Fruit fly (Drosophila melanogaster) whole organism, embryonic: ENCODE results near the gene CG7135.

Source experiments
- Bgb ChIP-seq: fragments of 200-800 bp; sonication (Bioruptor generic); IDR thresholded peaks from 2 replicates; pipeline ENCODE4 v1.3.6; 2022; ENCODE audit warnings: missing biosample characterization, missing genetic modification characterization; ENCODE audit not compliant: partially characterized antibody
- Blimp-1 ChIP-seq: fragments of 200-800 bp; sonication (Bioruptor generic); optimal IDR thresholded peaks from 3 replicates; lab custom pipeline; 2018; ENCODE audit warnings: missing biosample characterization, missing genetic modification characterization, mild to moderate bottlenecking, moderate library complexity, missing genetic modification reagents
- CG10366 ChIP-seq: fragments of 200-800 bp; sonication (Bioruptor generic); IDR thresholded peaks from 2 replicates; pipeline ENCODE4 v1.3.6; 2022; ENCODE audit warnings: missing biosample characterization, missing genetic modification characterization
- CG11695 ChIP-seq: fragments of 200-800 bp; sonication (Bioruptor generic); IDR thresholded peaks from 3 replicates; pipeline ENCODE4 v1.3.6; 2022; ENCODE audit warnings: missing biosample characterization, missing genetic modification characterization
- CG12769 ChIP-seq: fragments of 200-800 bp; sonication (Bioruptor generic); optimal IDR thresholded peaks from 2 replicates; lab custom pipeline; 2019; ENCODE audit warnings: missing biosample characterization, mild to moderate bottlenecking, missing genetic modification characterization, moderate library complexity
- CG13123 ChIP-seq: fragments of 200-800 bp; sonication (Bioruptor generic); optimal IDR thresholded peaks from 2 replicates; lab custom pipeline; 2016; ENCODE audit warnings: missing biosample characterization, missing genetic modification characterization
- CG13424 ChIP-seq: fragments of 200-800 bp; sonication (Bioruptor generic); optimal IDR thresholded peaks from 2 replicates; lab custom pipeline; 2019; ENCODE audit warnings: missing biosample characterization, mild to moderate bottlenecking, missing genetic modification characterization, moderate library complexity
- CG14441 ChIP-seq: fragments of 200-800 bp; sonication (Bioruptor generic); IDR thresholded peaks from 2 replicates; pipeline ENCODE4 v1.3.6; 2022; ENCODE audit warnings: missing biosample characterization, missing genetic modification characterization
- CG17385 ChIP-seq: fragments of 200-800 bp; sonication (Bioruptor generic); optimal IDR thresholded peaks from 3 replicates; lab custom pipeline; 2018; ENCODE audit warnings: missing biosample characterization, mild to moderate bottlenecking, missing genetic modification characterization
- CG2120 ChIP-seq: fragments of 200-800 bp; sonication (Bioruptor generic); optimal IDR thresholded peaks from 3 replicates; lab custom pipeline; 2016; ENCODE audit warnings: missing biosample characterization, missing genetic modification characterization
- CG2199 ChIP-seq: fragments of 200-800 bp; sonication (Bioruptor generic); IDR thresholded peaks from 3 replicates; pipeline ENCODE4 v1.3.6; 2022; ENCODE audit warnings: missing biosample characterization, missing genetic modification characterization
- CG2678 ChIP-seq: fragments of 200-800 bp; sonication (Bioruptor generic); optimal IDR thresholded peaks from 3 replicates; lab custom pipeline; 2019; ENCODE audit warnings: missing biosample characterization, mild to moderate bottlenecking, missing genetic modification characterization, moderate library complexity
- CG2875 ChIP-seq: fragments of 200-800 bp; sonication (Bioruptor generic); optimal IDR thresholded peaks from 2 replicates; lab custom pipeline; 2017; ENCODE audit warnings: missing biosample characterization, mild to moderate bottlenecking, missing genetic modification characterization, missing genetic modification reagents
- CG30403 ChIP-seq: fragments of 200-800 bp; sonication (Bioruptor generic); optimal IDR thresholded peaks from 3 replicates; lab custom pipeline; 2016; ENCODE audit warnings: missing biosample characterization, missing genetic modification characterization
- CG3281 ChIP-seq: fragments of 200-800 bp; sonication (Bioruptor generic); optimal IDR thresholded peaks from 3 replicates; lab custom pipeline; 2017; ENCODE audit warnings: missing biosample characterization, mild to moderate bottlenecking, missing genetic modification characterization
- CG6689 ChIP-seq: fragments of 200-800 bp; sonication (Bioruptor generic); IDR thresholded peaks from 2 replicates; pipeline ENCODE4 v1.3.6; 2022; ENCODE audit warnings: missing biosample characterization, missing genetic modification characterization
- CG7556 ChIP-seq: fragments of 200-800 bp; sonication (Bioruptor generic); optimal IDR thresholded peaks from 2 replicates; lab custom pipeline; 2017; ENCODE audit warnings: missing biosample characterization, mild to moderate bottlenecking, missing genetic modification characterization
- CG9215 ChIP-seq: fragments of 200-800 bp; sonication (Bioruptor generic); IDR thresholded peaks from 2 replicates; pipeline ENCODE4 v1.3.6; 2022; ENCODE audit warnings: missing biosample characterization, missing genetic modification characterization
- CG9437 ChIP-seq: fragments of 200-800 bp; sonication (Bioruptor generic); optimal IDR thresholded peaks from 2 replicates; lab custom pipeline; 2018; ENCODE audit warnings: missing biosample characterization, mild to moderate bottlenecking, missing genetic modification characterization
- CG9797 ChIP-seq: fragments of 200-800 bp; sonication (Bioruptor generic); optimal IDR thresholded peaks from 3 replicates; lab custom pipeline; 2018; ENCODE audit warnings: missing biosample characterization, mild to moderate bottlenecking, missing genetic modification characterization
- E2f1 ChIP-seq: fragments of 200-800 bp; sonication (Bioruptor generic); IDR thresholded peaks from 2 replicates; pipeline ENCODE4 v1.3.6; 2022; ENCODE audit warnings: missing biosample characterization, missing genetic modification characterization
- Hr3 ChIP-seq: fragments of 200-800 bp; sonication (Bioruptor generic); optimal IDR thresholded peaks from 3 replicates; lab custom pipeline; 2016; ENCODE audit warnings: missing biosample characterization, missing genetic modification characterization
- MTF-1 ChIP-seq: fragments of 200-800 bp; sonication (Bioruptor generic); optimal IDR thresholded peaks from 2 replicates; lab custom pipeline; 2018; ENCODE audit warnings: missing biosample characterization, mild to moderate bottlenecking, missing genetic modification characterization, borderline replicate concordance
- Meics ChIP-seq: fragments of 200-800 bp; sonication (Bioruptor generic); optimal IDR thresholded peaks from 2 replicates; lab custom pipeline; 2017; ENCODE audit warnings: missing biosample characterization, mild to moderate bottlenecking, missing genetic modification characterization
- Neu2 ChIP-seq: fragments of 200-800 bp; sonication (Bioruptor generic); optimal IDR thresholded peaks from 3 replicates; lab custom pipeline; 2016; ENCODE audit warnings: missing biosample characterization, missing genetic modification characterization, borderline replicate concordance
- NfI ChIP-seq: fragments of 200-800 bp; sonication (Bioruptor generic); optimal IDR thresholded peaks from 3 replicates; lab custom pipeline; 2018; ENCODE audit warnings: missing biosample characterization, mild to moderate bottlenecking, missing genetic modification characterization, moderate library complexity
- Oli ChIP-seq: fragments of 200-800 bp; sonication (Bioruptor generic); optimal IDR thresholded peaks from 2 replicates; lab custom pipeline; 2018; ENCODE audit warnings: missing biosample characterization, mild to moderate bottlenecking, missing genetic modification characterization, moderate library complexity
- Ptx1 ChIP-seq: fragments of 200-800 bp; sonication (Bioruptor generic); IDR thresholded peaks from 2 replicates; pipeline ENCODE4 v1.3.6; 2022; ENCODE audit warnings: missing biosample characterization, missing genetic modification characterization
- YL-1 ChIP-seq: fragments of 200-800 bp; sonication (Bioruptor generic); optimal IDR thresholded peaks from 3 replicates; lab custom pipeline; 2017; ENCODE audit warnings: missing biosample characterization, mild to moderate bottlenecking, missing genetic modification characterization
- ap ChIP-seq: fragments of 200-800 bp; sonication (Bioruptor generic); IDR thresholded peaks from 2 replicates; pipeline ENCODE4 v1.3.6; 2022; ENCODE audit warnings: missing biosample characterization, missing genetic modification characterization
- az2 ChIP-seq: fragments of 200-800 bp; sonication (Bioruptor generic); optimal IDR thresholded peaks from 3 replicates; lab custom pipeline; 2016; ENCODE audit warnings: missing biosample characterization, missing genetic modification characterization
- cas ChIP-seq: fragments of 200-800 bp; sonication (Bioruptor generic); IDR thresholded peaks from 2 replicates; pipeline ENCODE4 v1.3.6; 2022; ENCODE audit warnings: missing biosample characterization, missing genetic modification characterization
- gro ChIP-seq: fragments of 200-800 bp; sonication (Bioruptor generic); optimal IDR thresholded peaks from 2 replicates; lab custom pipeline; 2016; ENCODE audit warnings: missing biosample characterization, missing genetic modification characterization
- hth ChIP-seq: fragments of >200 bp; optimal IDR thresholded peaks from 2 replicates; lab custom pipeline; 2017; ENCODE audit warnings: inconsistent platforms
- lmd ChIP-seq: fragments of 200-800 bp; sonication (Bioruptor generic); IDR thresholded peaks from 2 replicates; pipeline ENCODE4 v1.3.6; 2022; ENCODE audit warnings: missing biosample characterization, missing genetic modification characterization
- mld ChIP-seq: fragments of 200-800 bp; sonication (Bioruptor generic); IDR thresholded peaks from 3 replicates; pipeline ENCODE4 v1.3.6; 2022; ENCODE audit warnings: missing biosample characterization, missing genetic modification characterization; ENCODE audit not compliant: partially characterized antibody
- nerfin-2 ChIP-seq: fragments of 200-800 bp; sonication (Bioruptor generic); IDR thresholded peaks from 2 replicates; pipeline ENCODE4 v1.3.6; 2022; ENCODE audit warnings: missing biosample characterization, missing genetic modification characterization; ENCODE audit not compliant: partially characterized antibody
- prd ChIP-seq, 3 experiments: fragments of >200 bp in 2 of 3; fragments of 200-800 bp in 1 of 3; sonication (Bioruptor generic) in 1 of 3; optimal IDR thresholded peaks in 2 of 3; IDR thresholded peaks in 1 of 3; 2 replicates in 2 of 3; 3 replicates in 1 of 3; pipeline versions ENCODE4 v1.3.6 to Lab custom; 2017 to 2022; ENCODE audit warnings: missing biosample characterization in 1 of 3, missing genetic modification characterization in 1 of 3
- pum ChIP-seq: fragments of 200-800 bp; sonication (Bioruptor generic); optimal IDR thresholded peaks from 2 replicates; lab custom pipeline; 2016; ENCODE audit warnings: missing biosample characterization, missing genetic modification characterization
- repo ChIP-seq: fragments of 200-800 bp; sonication (Bioruptor generic); optimal IDR thresholded peaks from 2 replicates; lab custom pipeline; 2016; ENCODE audit warnings: missing biosample characterization, missing genetic modification characterization
- row ChIP-seq: fragments of 200-800 bp; sonication (Bioruptor generic); IDR thresholded peaks from 3 replicates; pipeline ENCODE4 v1.3.6; 2022; ENCODE audit warnings: missing biosample characterization, missing genetic modification characterization
- schlank ChIP-seq: fragments of 200-800 bp; sonication (Bioruptor generic); optimal IDR thresholded peaks from 2 replicates; lab custom pipeline; 2018; ENCODE audit warnings: missing biosample characterization, mild to moderate bottlenecking, missing genetic modification characterization
- scrt ChIP-seq: fragments of 200-800 bp; sonication (Bioruptor generic); optimal IDR thresholded peaks from 2 replicates; lab custom pipeline; 2018; ENCODE audit warnings: missing biosample characterization, mild to moderate bottlenecking, missing genetic modification characterization, moderate library complexity
- sens-2 ChIP-seq: fragments of 200-800 bp; sonication (Bioruptor generic); IDR thresholded peaks from 2 replicates; pipeline ENCODE4 v1.3.6; 2022; ENCODE audit warnings: missing biosample characterization, missing genetic modification characterization
- tgo ChIP-seq: fragments of 200-800 bp; sonication (Bioruptor generic); IDR thresholded peaks from 3 replicates; pipeline ENCODE4 v1.3.6; 2022; ENCODE audit warnings: missing biosample characterization, missing genetic modification characterization
- tio ChIP-seq: fragments of 200-800 bp; sonication (Bioruptor generic); optimal IDR thresholded peaks from 2 replicates; lab custom pipeline; 2017; ENCODE audit warnings: missing biosample characterization, missing genetic modification characterization, inconsistent platforms
- ttk ChIP-seq: fragments of 200-800 bp; sonication (Bioruptor generic); IDR thresholded peaks from 2 replicates; pipeline ENCODE4 v2.1.2; 2022; ENCODE audit warnings: missing biosample characterization, missing genetic modification characterization
- unc-4 ChIP-seq: fragments of 200-800 bp; sonication (Bioruptor generic); IDR thresholded peaks from 2 replicates; pipeline ENCODE4 v1.3.6; 2022; ENCODE audit warnings: missing biosample characterization, missing genetic modification characterization; ENCODE audit not compliant: partially characterized antibody
- unpg ChIP-seq: fragments of 200-800 bp; sonication (Bioruptor generic); optimal IDR thresholded peaks from 3 replicates; lab custom pipeline; 2018; ENCODE audit warnings: missing biosample characterization, mild to moderate bottlenecking, missing genetic modification characterization, moderate library complexity
- zen ChIP-seq: fragments of 200-800 bp; sonication (Bioruptor generic); optimal IDR thresholded peaks from 3 replicates; lab custom pipeline; 2018; ENCODE audit warnings: missing biosample characterization, mild to moderate bottlenecking, missing genetic modification characterization, moderate library complexity
- zfh2 ChIP-seq: fragments of 200-800 bp; sonication (Bioruptor generic); optimal IDR thresholded peaks from 2 replicates; lab custom pipeline; 2016; ENCODE audit warnings: missing biosample characterization, missing genetic modification characterization

Gene CG7135

DNA sequence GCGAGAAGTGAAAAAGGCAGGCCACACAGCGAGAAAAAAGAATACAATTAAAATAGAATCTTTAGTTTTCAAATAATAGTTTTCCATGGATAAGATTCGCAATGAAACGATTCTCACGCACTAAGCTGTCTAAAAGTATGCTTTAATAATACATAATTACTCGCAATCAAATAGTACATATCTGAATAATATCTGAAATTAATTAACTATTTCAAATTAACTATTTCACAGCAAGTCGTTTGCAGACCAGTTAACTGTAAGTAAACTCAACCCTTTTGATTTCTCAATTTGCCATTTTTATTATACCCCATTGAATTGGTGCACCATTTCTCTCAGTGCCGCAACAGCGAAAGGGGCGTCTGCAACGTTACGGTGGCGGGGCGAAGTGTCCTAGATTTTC lies 22.1 kb downstream of the CG7135 start (continued):
- TF ChIP-seq row, result peak; percentile 34; the same call in 1 of the 3 replicates
- TF ChIP-seq scrt, result no peak
- TF ChIP-seq unc-4 (GFP tag; lab: Robert Waterston, UW), result no peak
- no peak for TF ChIP-seq schlank
- TF ChIP-seq mld (GFP tag; lab: Robert Waterston, UW), result no peak
- peak; percentile 24; the same call in 1 of the 2 replicates for TF ChIP-seq lmd
- peak; percentile 26 for TF ChIP-seq Hr3
- no peak for TF ChIP-seq E2f1
- no peak for TF ChIP-seq CG9797 (GFP tag; lab: Kevin White, UChicago)
- peak; percentile 58 for TF ChIP-seq CG3281 (GFP tag; lab: Kevin White, UChicago)
- TF ChIP-seq ttk, result no peak
- TF ChIP-seq sens-2 (GFP tag; lab: Robert Waterston, UW), result no peak
- peak; percentile 3 for TF ChIP-seq CG9437
- TF ChIP-seq MTF-1 (GFP tag; lab: Kevin White, UChicago), result no peak
- peak; percentile 62 for TF ChIP-seq CG2678 (tag; lab: Kevin White, UChicago)
- TF ChIP-seq CG11695, result no peak
- no peak for TF ChIP-seq CG2199 (GFP tag; lab: Robert Waterston, UW)
- TF ChIP-seq YL-1 (GFP tag; lab: Kevin White, UChicago), result no peak
- TF ChIP-seq NfI (GFP tag; lab: Kevin White, UChicago), result peak; percentile 13
- TF ChIP-seq CG10366 (GFP tag; lab: Robert Waterston, UW), result no peak
- TF ChIP-seq hth (lab: Kevin White, UChicago), result no peak
- TF ChIP-seq Meics (GFP tag; lab: Kevin White, UChicago), result peak; percentile 64
- no peak for TF ChIP-seq Blimp-1 (GFP tag; lab: Kevin White, UChicago)
- no peak for TF ChIP-seq CG14441
- peak; percentile 51 for TF ChIP-seq CG2120 (GFP tag; lab: Kevin White, UChicago)
- TF ChIP-seq CG13424 (tag; lab: Kevin White, UChicago), result peak; percentile 31
- no peak for TF ChIP-seq CG9215 (GFP tag; lab: Robert Waterston, UW)
- no peak for TF ChIP-seq prd (optimal IDR thresholded peaks at IDR 0.05; lab: Kevin White, UChicago)
- peak; percentile 37; the same call in 2 of the 3 replicates for TF ChIP-seq prd (GFP tag; IDR thresholded peaks at IDR 0.05; lab: Robert Waterston, UW)
- TF ChIP-seq CG13123 (GFP tag; lab: Kevin White, UChicago), result no peak
- TF ChIP-seq nerfin-2 (GFP tag; lab: Robert Waterston, UW), result no peak
- no peak for TF ChIP-seq zen (tag; lab: Kevin White, UChicago)
- TF ChIP-seq repo (GFP tag; lab: Kevin White, UChicago), result no peak
- TF ChIP-seq az2 (GFP tag; lab: Kevin White, UChicago), result no peak
- peak; percentile 28 for TF ChIP-seq Oli
- no peak for TF ChIP-seq CG2875 (GFP tag; lab: Kevin White, UChicago)
- TF ChIP-seq CG7556 (GFP tag; lab: Kevin White, UChicago), result peak; percentile 74
- no peak for TF ChIP-seq cas
- peak; percentile 38 for TF ChIP-seq CG30403 (GFP tag; lab: Kevin White, UChicago)
- 0 out of 2 replicates have a peak, but pooled peaks have one; percentile 18 for TF ChIP-seq Ptx1 (GFP tag; lab: Robert Waterston, UW)
- TF ChIP-seq ap, result no peak
- TF ChIP-seq gro (GFP tag; lab: Kevin White, UChicago), result no peak
- TF ChIP-seq Bgb (GFP tag; lab: Robert Waterston, UW), result no peak
- no peak for TF ChIP-seq CG12769 (tag; lab: Kevin White, UChicago)
- TF ChIP-seq CG6689, result no peak
- TF ChIP-seq tgo (GFP tag; lab: Robert Waterston, UW), result no peak
- TF ChIP-seq tio, result peak; percentile 35
- no peak for TF ChIP-seq pum
- TF ChIP-seq zfh2 (GFP tag; lab: Kevin White, UChicago), result peak; percentile 7
- TF ChIP-seq Neu2, result no peak
- peak; percentile 13 for TF ChIP-seq unpg
- TF ChIP-seq CG17385 (GFP tag; lab: Kevin White, UChicago), result no peak
